Worm (Caenorhabditis elegans) whole organism, L4 larva: ENCODE data around the gene ucr-2.1.
A peak's percentile ranks its signal among the peaks of the same experiment; 100 is the strongest.

Experiments
- F10B5.3 ChIP-seq: sonication (generic microtip); optimal IDR thresholded peaks from 2 replicates; lab custom pipeline; 2016; ENCODE audit warnings: mild to moderate bottlenecking, missing genetic modification characterization, missing compliant biosample characterization
- F26F4.8 ChIP-seq: fragments of 200-800 bp; sonication (Bioruptor generic); conservative IDR thresholded peaks from 2 replicates; pipeline ENCODE4 v1.3.6; 2022; ENCODE audit warnings: missing genetic modification characterization, missing compliant biosample characterization
- F44E2.7 ChIP-seq: fragments of 200-800 bp; sonication (Bioruptor generic); IDR thresholded peaks from 2 replicates; pipeline ENCODE4 v2.1.2; 2022; ENCODE audit warnings: missing genetic modification characterization, missing compliant biosample characterization
- F49E8.2 ChIP-seq: sonication (generic microtip); optimal IDR thresholded peaks from 2 replicates; lab custom pipeline; 2016; ENCODE audit warnings: missing compliant biosample characterization, mild to moderate bottlenecking, missing genetic modification characterization, borderline replicate concordance
- R02D3.7 ChIP-seq: fragments of 150-350 bp; sonication (generic microtip); optimal IDR thresholded peaks from 3 replicates; lab custom pipeline; 2014; ENCODE audit warnings: missing biosample characterization, missing genetic modification characterization
- T26A8.4 ChIP-seq: fragments of 200-800 bp; sonication (Bioruptor generic); IDR thresholded peaks from 2 replicates; pipeline ENCODE4 v1.3.6; 2022; ENCODE audit warnings: missing genetic modification characterization, missing compliant biosample characterization
- Y48G9A.11 ChIP-seq: fragments of 200-800 bp; sonication (Bioruptor generic); IDR thresholded peaks from 2 replicates; pipeline ENCODE4 v1.3.6; 2022; ENCODE audit warnings: missing genetic modification reagents, missing genetic modification characterization, missing compliant biosample characterization
- ZK546.5 ChIP-seq, 2 experiments: sonication (generic microtip); optimal IDR thresholded peaks; 2 replicates each; lab custom pipeline; 2017; ENCODE audit warnings: missing biosample characterization in 2 of 2, missing genetic modification characterization in 2 of 2
- ceh-32 ChIP-seq: sonication (generic microtip); optimal IDR thresholded peaks from 2 replicates; lab custom pipeline; 2016; ENCODE audit warnings: mild to moderate bottlenecking, missing genetic modification characterization, missing compliant biosample characterization; ENCODE audit not compliant: poor library complexity
- ceh-82 ChIP-seq: sonication (generic microtip); optimal IDR thresholded peaks from 2 replicates; lab custom pipeline; 2017; ENCODE audit warnings: missing biosample characterization, missing genetic modification characterization
- ces-1 ChIP-seq: fragments of 150-350 bp; sonication (generic microtip); optimal IDR thresholded peaks from 4 replicates; lab custom pipeline; 2014; ENCODE audit warnings: missing biosample characterization, missing genetic modification reagents, missing genetic modification characterization
- daf-12 ChIP-seq: fragments of 150-350 bp; optimal IDR thresholded peaks from 2 replicates; lab custom pipeline; 2014; ENCODE audit warnings: missing biosample characterization, missing genetic modification reagents, missing genetic modification characterization
- daf-16 ChIP-seq, 3 experiments: sonication (generic microtip); optimal IDR thresholded peaks; 2 replicates each; lab custom pipeline; 2016 to 2017; ENCODE audit warnings: missing genetic modification characterization in 3 of 3, missing genetic modification reagents in 3 of 3, mild to moderate bottlenecking in 2 of 3, missing compliant biosample characterization in 2 of 3, missing biosample characterization in 1 of 3, moderate library complexity in 1 of 3
- dmd-6 ChIP-seq: fragments of 200-800 bp; sonication (Bioruptor generic); IDR thresholded peaks from 2 replicates; pipeline ENCODE4 v1.3.6; 2022; ENCODE audit warnings: missing genetic modification reagents, missing genetic modification characterization, missing compliant biosample characterization
- duxl-1 ChIP-seq: sonication (generic microtip); optimal IDR thresholded peaks from 2 replicates; lab custom pipeline; 2016; ENCODE audit warnings: mild to moderate bottlenecking, missing genetic modification characterization, moderate library complexity, missing compliant biosample characterization; ENCODE audit not compliant: poor library complexity
- egl-27 ChIP-seq: sonication (generic microtip); optimal IDR thresholded peaks from 3 replicates; lab custom pipeline; 2017; ENCODE audit warnings: missing biosample characterization, missing genetic modification reagents, missing genetic modification characterization
- fkh-10 ChIP-seq: fragments of 150-350 bp; optimal IDR thresholded peaks from 2 replicates; lab custom pipeline; 2014; ENCODE audit warnings: missing biosample characterization, missing genetic modification reagents, missing genetic modification characterization
- gei-8 ChIP-seq: fragments of 200-800 bp; sonication (Bioruptor generic); optimal IDR thresholded peaks from 2 replicates; lab custom pipeline; 2018; ENCODE audit warnings: mild to moderate bottlenecking, missing genetic modification characterization, missing compliant biosample characterization
- hlh-11 ChIP-seq: fragments of 200-800 bp; sonication (Bioruptor generic); optimal IDR thresholded peaks from 2 replicates; lab custom pipeline; 2018; ENCODE audit warnings: mild to moderate bottlenecking, missing genetic modification characterization, missing compliant biosample characterization
- lin-13 ChIP-seq: fragments of 150-350 bp; optimal IDR thresholded peaks from 2 replicates; lab custom pipeline; 2014; ENCODE audit warnings: missing biosample characterization, missing genetic modification reagents, missing genetic modification characterization
- lin-38 ChIP-seq: fragments of 200-800 bp; sonication (Bioruptor generic); IDR thresholded peaks from 2 replicates; pipeline ENCODE4 v1.3.6; 2022; ENCODE audit warnings: missing genetic modification reagents, missing genetic modification characterization, missing compliant biosample characterization
- madf-9 ChIP-seq: fragments of 200-800 bp; sonication (Bioruptor generic); conservative IDR thresholded peaks from 2 replicates; pipeline ENCODE4 v1.3.6; 2022; ENCODE audit warnings: missing genetic modification reagents, missing genetic modification characterization, missing compliant biosample characterization
- mdt-29 ChIP-seq: fragments of 200-800 bp; sonication (Bioruptor generic); IDR thresholded peaks from 2 replicates; pipeline ENCODE4 v1.3.6; 2022; ENCODE audit warnings: missing genetic modification reagents, missing genetic modification characterization, missing compliant biosample characterization
- nhr-11 ChIP-seq: fragments of 150-350 bp; optimal IDR thresholded peaks from 2 replicates; lab custom pipeline; 2014; ENCODE audit warnings: missing biosample characterization, missing genetic modification characterization
- nhr-28 ChIP-seq: fragments of 150-350 bp; optimal IDR thresholded peaks from 2 replicates; lab custom pipeline; 2014; ENCODE audit warnings: missing biosample characterization, missing genetic modification characterization
- nhr-48 ChIP-seq: sonication (generic microtip); optimal IDR thresholded peaks from 2 replicates; lab custom pipeline; 2016; ENCODE audit warnings: mild to moderate bottlenecking, missing genetic modification characterization, missing compliant biosample characterization
- nhr-76 ChIP-seq: fragments of 150-350 bp; optimal IDR thresholded peaks from 2 replicates; lab custom pipeline; 2014; ENCODE audit warnings: missing biosample characterization, missing genetic modification characterization
- nhr-77 ChIP-seq: fragments of 150-350 bp; optimal IDR thresholded peaks from 2 replicates; lab custom pipeline; 2014; ENCODE audit warnings: missing biosample characterization, missing genetic modification characterization
- php-3 ChIP-seq: fragments of 200-800 bp; sonication (Bioruptor generic); IDR thresholded peaks from 2 replicates; pipeline ENCODE4 v1.3.6; 2022; ENCODE audit warnings: missing genetic modification reagents, missing genetic modification characterization, missing compliant biosample characterization
- unc-62 ChIP-seq, 3 experiments: fragments of 150-350 bp in 1 of 3; sonication (generic microtip); optimal IDR thresholded peaks in 2 of 3; peaks in 1 of 3; 1 replicate in 1 of 3; 2 replicates in 2 of 3; lab custom pipeline; 2014 to 2017; ENCODE audit warnings: missing biosample characterization in 3 of 3, missing genetic modification characterization in 3 of 3, missing genetic modification reagents in 3 of 3, missing genotype in 1 of 3

ucr-2.1 gene

ce11 chrX:12021446-12021845 is 3.2 kb downstream of the ucr-2.1 start:
- TF ChIP-seq fkh-10 (GFP tag; lab: Kevin White, UChicago) (peak; percentile 36), dmd-6 (GFP tag; lab: Robert Waterston, UW) (0 out of 2 replicates have a peak, but pooled peaks have one; percentile 18), daf-12 (tag; lab: Kevin White, UChicago) (no peak), F44E2.7 (GFP tag; lab: Robert Waterston, UW) (0 out of 2 replicates have a peak, but pooled peaks have one; percentile 16)

- TF ChIP-seq nhr-11 (tag; lab: Kevin White, UChicago): no peak
- no peak for TF ChIP-seq nhr-77 (tag; lab: Kevin White, UChicago)
- no peak for TF ChIP-seq gei-8 (GFP tag; lab: Kevin White, UChicago)
- TF ChIP-seq unc-62 (GFP tag; optimal IDR thresholded peaks at IDR 0.05 in 1 of 2; lab: Kevin White, UChicago): peak in 1 of 2 experiments; percentile 27
- no peak for TF ChIP-seq unc-62 (tag; optimal IDR thresholded peaks at IDR 0.05; lab: Kevin White, UChicago)
- no peak for TF ChIP-seq mdt-29 (GFP tag; lab: Robert Waterston, UW)
Observed at ce11 chrX:12022496-12022895, 4.3 kb downstream of the ucr-2.1 start.

- TF ChIP-seq mdt-29 (GFP tag; lab: Robert Waterston, UW) (no peak), daf-12 (tag; lab: Kevin White, UChicago) (no peak), R02D3.7 (no peak), fkh-10 (GFP tag; lab: Kevin White, UChicago) (peak; percentile 67), ZK546.5 (tag; optimal IDR thresholded peaks at IDR 0.05; lab: Kevin White, UChicago) (no peak)
Observed at ce11 chrX:12025070-12025789, 7.0 kb downstream of the ucr-2.1 start, which contains the start of gene B0198.2. TSS of gene B0198.2 (plus strand) at chrX:12025739.

ce11 chrX:12033937-12034336 is 15.7 kb downstream of the ucr-2.1 start, which contains the start of gene tsp-20:
TSS of gene tsp-20 (minus strand) at chrX:12034037.
- TF ChIP-seq madf-9 (GFP tag; lab: Robert Waterston, UW): no peak
- no peak for TF ChIP-seq nhr-28 (tag; lab: Kevin White, UChicago)
- no peak for TF ChIP-seq F26F4.8 (GFP tag; lab: Robert Waterston, UW)
- TF ChIP-seq F49E8.2 (tag; lab: Kevin White, UChicago): no peak
- no peak for TF ChIP-seq nhr-48
- TF ChIP-seq ceh-82 (tag; lab: Kevin White, UChicago): no peak
- TF ChIP-seq dmd-6 (GFP tag; lab: Robert Waterston, UW): no peak
- TF ChIP-seq egl-27: no peak
- no peak for TF ChIP-seq hlh-11 (tag; lab: Kevin White, UChicago)
- TF ChIP-seq daf-16 (GFP tag; optimal IDR thresholded peaks at IDR 0.05; lab: Kevin White, UChicago): no peak
- TF ChIP-seq daf-16 (tag; optimal IDR thresholded peaks at IDR 0.05; lab: Kevin White, UChicago): no peak
- no peak for TF ChIP-seq php-3 (GFP tag; lab: Robert Waterston, UW)
- TF ChIP-seq gei-8 (GFP tag; lab: Kevin White, UChicago): no peak
- TF ChIP-seq Y48G9A.11 (GFP tag; lab: Robert Waterston, UW): no peak
- no peak for TF ChIP-seq nhr-76
- no peak for TF ChIP-seq F10B5.3
- no peak for TF ChIP-seq ces-1 (GFP tag; lab: Kevin White, UChicago)
- no peak for TF ChIP-seq lin-38 (GFP tag; lab: Robert Waterston, UW)
- no peak for TF ChIP-seq T26A8.4 (GFP tag; lab: Robert Waterston, UW)

- TF ChIP-seq duxl-1 (tag; lab: Kevin White, UChicago): no peak
- no peak for TF ChIP-seq ceh-32
- no peak for TF ChIP-seq lin-13
Observed at ce11 chrX:12034661-12035060, 16.4 kb downstream of the ucr-2.1 start.
